Worm (Caenorhabditis elegans) whole organism, young adult: ENCODE results near the gene ZK899.6.

Experiments
- B0019.2 ChIP-seq: fragments of 200-800 bp; sonication (Bioruptor generic); conservative IDR thresholded peaks from 2 replicates; pipeline ENCODE4 v1.3.6; 2022; ENCODE audit warnings: missing genetic modification reagents, missing genetic modification characterization, missing compliant biosample characterization
- B0035.1 ChIP-seq: sonication (generic microtip); optimal IDR thresholded peaks from 2 replicates; lab custom pipeline; 2016; ENCODE audit warnings: missing genetic modification characterization, mild to moderate bottlenecking, missing compliant biosample characterization, missing genotype, missing genetic modification reagents
- B0336.3 ChIP-seq: fragments of 200-800 bp; sonication (Bioruptor generic); IDR thresholded peaks from 2 replicates; pipeline ENCODE4 v1.3.6; 2022; ENCODE audit warnings: missing genetic modification characterization, missing compliant biosample characterization
- F52B5.7 ChIP-seq: sonication (generic microtip); optimal IDR thresholded peaks from 2 replicates; lab custom pipeline; 2016; ENCODE audit warnings: mild to moderate bottlenecking, missing genetic modification characterization, missing compliant biosample characterization
- F57C9.4 ChIP-seq: sonication (generic microtip); optimal IDR thresholded peaks from 2 replicates; lab custom pipeline; 2017; ENCODE audit warnings: mild to moderate bottlenecking, missing genetic modification characterization, missing compliant biosample characterization
- T07F8.4 ChIP-seq: sonication (generic microtip); optimal IDR thresholded peaks from 2 replicates; lab custom pipeline; 2016; ENCODE audit warnings: mild to moderate bottlenecking, missing genetic modification characterization, moderate library complexity, missing compliant biosample characterization
- Y67H2A.10 ChIP-seq: fragments of 200-800 bp; sonication (Bioruptor generic); conservative IDR thresholded peaks from 2 replicates; pipeline ENCODE4 v1.3.6; 2022; ENCODE audit warnings: missing genetic modification reagents, missing genetic modification characterization, missing compliant biosample characterization
- Y79H2A.3 ChIP-seq: fragments of 200-800 bp; sonication (Bioruptor generic); conservative IDR thresholded peaks from 2 replicates; pipeline ENCODE4 v1.3.6; 2022; ENCODE audit warnings: missing genetic modification reagents, missing genetic modification characterization, missing compliant biosample characterization
- attf-5 ChIP-seq: fragments of 200-800 bp; sonication (Bioruptor generic); optimal IDR thresholded peaks from 2 replicates; lab custom pipeline; 2018; ENCODE audit warnings: mild to moderate bottlenecking, missing genetic modification characterization, missing compliant biosample characterization
- cebp-1 ChIP-seq, 2 experiments: fragments of 200-800 bp in 1 of 2; sonication (Bioruptor generic) in 1 of 2; sonication (generic microtip) in 1 of 2; IDR thresholded peaks in 1 of 2; optimal IDR thresholded peaks in 1 of 2; 2 replicates each; pipeline versions ENCODE4 v1.3.6 to Lab custom; 2017 to 2022; ENCODE audit warnings: missing compliant biosample characterization in 2 of 2, missing genetic modification characterization in 2 of 2, mild to moderate bottlenecking in 1 of 2, missing genetic modification reagents in 1 of 2, moderate library complexity in 1 of 2
- ceh-91 ChIP-seq: fragments of 200-800 bp; sonication (Bioruptor generic); IDR thresholded peaks from 2 replicates; pipeline ENCODE4 v1.3.6; 2022; ENCODE audit warnings: missing genetic modification reagents, missing genetic modification characterization, missing compliant biosample characterization
- chd-7 ChIP-seq: sonication (generic microtip); optimal IDR thresholded peaks from 2 replicates; lab custom pipeline; 2016; ENCODE audit warnings: mild to moderate bottlenecking, missing genetic modification characterization, moderate library complexity, missing compliant biosample characterization
- die-1 ChIP-seq: sonication (generic microtip); optimal IDR thresholded peaks from 2 replicates; lab custom pipeline; 2016; ENCODE audit warnings: missing genotype, mild to moderate bottlenecking, missing genetic modification characterization, missing compliant biosample characterization
- dpff-1 ChIP-seq: sonication (generic microtip); optimal IDR thresholded peaks from 2 replicates; lab custom pipeline; 2017; ENCODE audit warnings: mild to moderate bottlenecking, missing genetic modification characterization, missing compliant biosample characterization
- ets-4 ChIP-seq: fragments of 200-800 bp; sonication (Bioruptor generic); optimal IDR thresholded peaks from 2 replicates; lab custom pipeline; 2018; ENCODE audit warnings: mild to moderate bottlenecking, missing genetic modification characterization, missing compliant biosample characterization
- hlh-26 ChIP-seq: fragments of 200-800 bp; sonication (Bioruptor generic); conservative IDR thresholded peaks from 2 replicates; pipeline ENCODE4 v1.3.6; 2022; ENCODE audit warnings: missing genetic modification reagents, missing genetic modification characterization, missing compliant biosample characterization
- hrde-1 ChIP-seq: sonication (generic microtip); optimal IDR thresholded peaks from 2 replicates; lab custom pipeline; 2016; ENCODE audit warnings: missing genetic modification characterization, mild to moderate bottlenecking, missing compliant biosample characterization, moderate library complexity, missing genotype, missing genetic modification reagents, borderline replicate concordance
- let-526 ChIP-seq: fragments of 200-800 bp; sonication (Bioruptor generic); IDR thresholded peaks from 2 replicates; pipeline ENCODE4 v1.3.6; 2022; ENCODE audit warnings: missing genetic modification reagents, missing genetic modification characterization, missing compliant biosample characterization
- lin-26 ChIP-seq: fragments of 200-800 bp; sonication (Bioruptor generic); IDR thresholded peaks from 2 replicates; pipeline ENCODE4 v1.3.6; 2022; ENCODE audit warnings: missing genetic modification reagents, missing genetic modification characterization, missing compliant biosample characterization
- lin-40 ChIP-seq: sonication (generic microtip); optimal IDR thresholded peaks from 2 replicates; lab custom pipeline; 2016; ENCODE audit warnings: missing genetic modification characterization, mild to moderate bottlenecking, missing compliant biosample characterization, missing genotype, missing genetic modification reagents
- madf-8 ChIP-seq: fragments of 200-800 bp; sonication (Bioruptor generic); conservative IDR thresholded peaks from 2 replicates; pipeline ENCODE4 v1.3.6; 2022; ENCODE audit warnings: missing genetic modification reagents, missing genetic modification characterization, missing compliant biosample characterization
- nhr-179 ChIP-seq: sonication (generic microtip); optimal IDR thresholded peaks from 2 replicates; lab custom pipeline; 2016; ENCODE audit warnings: mild to moderate bottlenecking, missing genetic modification characterization, missing compliant biosample characterization
- nhr-90 ChIP-seq: sonication (generic microtip); optimal IDR thresholded peaks from 2 replicates; lab custom pipeline; 2016; ENCODE audit warnings: missing genotype, mild to moderate bottlenecking, missing genetic modification characterization, missing compliant biosample characterization
- pbrm-1 ChIP-seq: fragments of 200-800 bp; sonication (Bioruptor generic); IDR thresholded peaks from 2 replicates; pipeline ENCODE4 v1.3.6; 2022; ENCODE audit warnings: missing genetic modification reagents, missing genetic modification characterization, missing compliant biosample characterization
- pha-4 ChIP-seq: fragments of 150-350 bp; sonication (generic microtip); optimal IDR thresholded peaks from 2 replicates; lab custom pipeline; 2014; ENCODE audit warnings: missing biosample characterization, missing genetic modification reagents, missing genetic modification characterization
- rcor-1 ChIP-seq: fragments of 200-800 bp; sonication (Bioruptor generic); IDR thresholded peaks from 2 replicates; pipeline ENCODE4 v1.3.6; 2022; ENCODE audit warnings: missing genetic modification reagents, missing genetic modification characterization, missing compliant biosample characterization
- sea-2 ChIP-seq: fragments of 200-800 bp; sonication (Bioruptor generic); IDR thresholded peaks from 2 replicates; pipeline ENCODE4 v1.3.6; 2022; ENCODE audit warnings: missing genetic modification characterization, missing compliant biosample characterization
- snpc-1.1 ChIP-seq: sonication (generic microtip); optimal IDR thresholded peaks from 2 replicates; lab custom pipeline; 2017; ENCODE audit warnings: missing genetic modification characterization, mild to moderate bottlenecking, missing compliant biosample characterization, antibody characterized with exemption, moderate library complexity, missing genotype, missing genetic modification reagents; ENCODE audit not compliant: insufficient read depth
- snpc-1.3 ChIP-seq: sonication (generic microtip); optimal IDR thresholded peaks from 2 replicates; lab custom pipeline; 2017; ENCODE audit warnings: missing genetic modification characterization, mild to moderate bottlenecking, missing compliant biosample characterization, antibody characterized with exemption, moderate library complexity, missing genotype, missing genetic modification reagents; ENCODE audit not compliant: insufficient read depth
- somi-1 ChIP-seq: fragments of 200-800 bp; sonication (Bioruptor generic); optimal IDR thresholded peaks from 2 replicates; lab custom pipeline; 2018; ENCODE audit warnings: mild to moderate bottlenecking, missing genetic modification characterization, missing compliant biosample characterization
- tbx-9 ChIP-seq: sonication (generic microtip); optimal IDR thresholded peaks from 2 replicates; lab custom pipeline; 2016; ENCODE audit warnings: borderline replicate concordance, missing genetic modification characterization, inconsistent platforms, missing compliant biosample characterization
- tlf-1 ChIP-seq: fragments of 200-800 bp; sonication (Bioruptor generic); optimal IDR thresholded peaks from 2 replicates; lab custom pipeline; 2018; ENCODE audit warnings: mild to moderate bottlenecking, missing genetic modification characterization, missing compliant biosample characterization
- zfh-2 ChIP-seq: fragments of 200-800 bp; sonication (Bioruptor generic); conservative IDR thresholded peaks from 2 replicates; pipeline ENCODE4 v1.3.6; 2022; ENCODE audit warnings: missing genetic modification reagents, missing genetic modification characterization, missing compliant biosample characterization
- ztf-18 ChIP-seq: sonication (generic microtip); optimal IDR thresholded peaks from 2 replicates; lab custom pipeline; 2016; ENCODE audit warnings: missing genotype, mild to moderate bottlenecking, missing genetic modification characterization, missing compliant biosample characterization
- ztf-25 ChIP-seq: fragments of 200-800 bp; sonication (Bioruptor generic); IDR thresholded peaks from 2 replicates; pipeline ENCODE4 v1.3.6; 2022; ENCODE audit warnings: missing genetic modification reagents, missing genetic modification characterization, missing compliant biosample characterization
- ztf-28 ChIP-seq: fragments of 200-800 bp; sonication (Bioruptor generic); IDR thresholded peaks from 2 replicates; pipeline ENCODE4 v1.3.6; 2022; ENCODE audit warnings: missing genetic modification reagents, missing genetic modification characterization, missing compliant biosample characterization
- ztf-3 ChIP-seq: fragments of 200-800 bp; sonication (Bioruptor generic); optimal IDR thresholded peaks from 2 replicates; lab custom pipeline; 2018; ENCODE audit warnings: mild to moderate bottlenecking, missing genetic modification characterization, missing compliant biosample characterization

Gene ZK899.6

ce11 chrX:9486160-9486559 lies 23.0 kb downstream of the ZK899.6 start:
- TF ChIP-seq T07F8.4 (no peak), ztf-28 (no peak), let-526 (GFP tag; lab: Robert Waterston, UW) (no peak), hrde-1 (tag; lab: Kevin White, UChicago) (no peak), pbrm-1 (GFP tag; lab: Robert Waterston, UW) (no peak), lin-40 (tag; lab: Kevin White, UChicago) (no peak), B0035.1 (tag; lab: Kevin White, UChicago) (no peak), snpc-1.1 (tag; lab: Kevin White, UChicago) (no peak), cebp-1 (GFP tag; IDR thresholded peaks at IDR 0.05; lab: Robert Waterston, UW) (no peak), cebp-1 (tag; optimal IDR thresholded peaks at IDR 0.05; lab: Kevin White, UChicago) (no peak), nhr-90 (tag; lab: Kevin White, UChicago) (no peak), tlf-1 (no peak), zfh-2 (GFP tag; lab: Robert Waterston, UW) (no peak), B0019.2 (GFP tag; lab: Robert Waterston, UW) (no peak), rcor-1 (GFP tag; lab: Robert Waterston, UW) (no peak), pha-4 (tag; lab: Kevin White, UChicago) (no peak), snpc-1.3 (no peak), chd-7 (tag; lab: Kevin White, UChicago) (no peak), sea-2 (no peak), somi-1 (no peak)

- TF ChIP-seq ztf-3 (GFP tag; lab: Kevin White, UChicago) (no peak), ztf-18 (no peak), ets-4 (no peak), hlh-26 (no peak), tbx-9 (tag; lab: Kevin White, UChicago) (no peak), ztf-25 (GFP tag; lab: Robert Waterston, UW) (no peak), B0336.3 (GFP tag; lab: Robert Waterston, UW) (no peak), F52B5.7 (tag; lab: Kevin White, UChicago) (no peak), attf-5 (no peak)
- TF ChIP-seq, all 124 proteins: peak for 0
Observed at ce11 chrX:9489578-9489977, 26.4 kb downstream of the ZK899.6 start.

ce11 chrX:9491439-9491838 lies 28.3 kb downstream of the ZK899.6 start:
- TF ChIP-seq Y67H2A.10 (GFP tag; lab: Robert Waterston, UW), result no peak
- TF ChIP-seq madf-8 (GFP tag; lab: Robert Waterston, UW), result no peak
- no peak for TF ChIP-seq die-1
- no peak for TF ChIP-seq F57C9.4 (tag; lab: Kevin White, UChicago)
- TF ChIP-seq nhr-179, result no peak
- no peak for TF ChIP-seq Y79H2A.3 (GFP tag; lab: Robert Waterston, UW)
- no peak for TF ChIP-seq lin-26 (GFP tag; lab: Robert Waterston, UW)
- TF ChIP-seq ztf-28, result no peak
- no peak for TF ChIP-seq dpff-1 (tag; lab: Kevin White, UChicago)
- TF ChIP-seq ceh-91, result no peak
